Fruit fly (Drosophila melanogaster) whole organism, wandering third instar larva: ENCODE results near the gene CG33253.

Source experiments
- Abd-B ChIP-seq: fragments of >200 bp; optimal IDR thresholded peaks from 2 replicates; lab custom pipeline; 2017; ENCODE audit warnings: missing biosample characterization, missing genetic modification characterization
- CG32264 ChIP-seq: fragments of 200-800 bp; sonication (Bioruptor generic); optimal IDR thresholded peaks from 2 replicates; lab custom pipeline; 2016; ENCODE audit warnings: missing biosample characterization, missing genetic modification characterization
- CG9705 ChIP-seq: fragments of 200-800 bp; sonication (Bioruptor generic); optimal IDR thresholded peaks from 2 replicates; lab custom pipeline; 2018; ENCODE audit warnings: missing biosample characterization, mild to moderate bottlenecking, missing genetic modification characterization
- CrebA ChIP-seq: fragments of 200-800 bp; sonication (Bioruptor generic); optimal IDR thresholded peaks from 2 replicates; lab custom pipeline; 2016; ENCODE audit warnings: missing biosample characterization, mild to moderate bottlenecking, missing genetic modification characterization, borderline replicate concordance
- Dfd ChIP-seq: fragments of >200 bp; optimal IDR thresholded peaks from 2 replicates; lab custom pipeline; 2017; ENCODE audit warnings: missing biosample characterization, missing genetic modification characterization
- Dif ChIP-seq: fragments of 200-275, 200-300 bp; sonication (Bioruptor generic); optimal IDR thresholded peaks from 2 replicates; lab custom pipeline; 2018; ENCODE audit warnings: missing biosample characterization, missing genetic modification characterization; ENCODE audit not compliant: partially characterized antibody
- GATAd ChIP-seq: sonication (Bioruptor generic); optimal IDR thresholded peaks from 2 replicates; lab custom pipeline; 2016; ENCODE audit warnings: missing biosample characterization, missing genetic modification characterization
- HLH106 ChIP-seq: fragments of 200-800 bp; optimal IDR thresholded peaks from 3 replicates; lab custom pipeline; 2019; ENCODE audit warnings: missing biosample characterization, mild to moderate bottlenecking, missing genetic modification characterization, moderate library complexity
- Hnf4 ChIP-seq: fragments of 200-800 bp; sonication (Bioruptor generic); optimal IDR thresholded peaks from 2 replicates; lab custom pipeline; 2016; ENCODE audit warnings: missing biosample characterization, mild to moderate bottlenecking, missing genetic modification characterization
- Hr78 ChIP-seq: fragments of >200 bp; optimal IDR thresholded peaks from 2 replicates; lab custom pipeline; 2017; ENCODE audit warnings: missing biosample characterization, missing genetic modification characterization
- Jra ChIP-seq: sonication (Bioruptor generic); optimal IDR thresholded peaks from 2 replicates; lab custom pipeline; 2016; ENCODE audit warnings: missing biosample characterization, missing genetic modification characterization
- Mio ChIP-seq: sonication (Bioruptor generic); optimal IDR thresholded peaks from 2 replicates; lab custom pipeline; 2016; ENCODE audit warnings: missing biosample characterization, missing genetic modification characterization
- Myc ChIP-seq: fragments of >200 bp; optimal IDR thresholded peaks from 2 replicates; lab custom pipeline; 2017
- N ChIP-seq: fragments of >200 bp; optimal IDR thresholded peaks from 2 replicates; lab custom pipeline; 2018; ENCODE audit warnings: missing biosample characterization, missing external identifiers, missing genetic modification characterization
- OdsH ChIP-seq: fragments of 200-800 bp; sonication (Bioruptor generic); optimal IDR thresholded peaks from 2 replicates; lab custom pipeline; 2016; ENCODE audit warnings: missing biosample characterization, mild to moderate bottlenecking, missing genetic modification characterization
- Rel ChIP-seq, 2 experiments: fragments of 200-800 bp; sonication (Bioruptor generic) in 1 of 2; optimal IDR thresholded peaks; 2 replicates in 1 of 2; 3 replicates in 1 of 2; lab custom pipeline; 2016 to 2019; ENCODE audit warnings: mild to moderate bottlenecking in 2 of 2, missing biosample characterization in 2 of 2, missing genetic modification characterization in 2 of 2, moderate library complexity in 1 of 2
- Sp1 ChIP-seq: fragments of 200-800 bp; sonication (Bioruptor generic); optimal IDR thresholded peaks from 3 replicates; lab custom pipeline; 2019; ENCODE audit warnings: missing biosample characterization, mild to moderate bottlenecking, missing genetic modification characterization, moderate library complexity
- Vsx2 ChIP-seq: fragments of 200-300, 225-300 bp; sonication (Bioruptor generic); optimal IDR thresholded peaks from 2 replicates; lab custom pipeline; 2018; ENCODE audit warnings: missing biosample characterization, missing genetic modification characterization; ENCODE audit not compliant: partially characterized antibody
- br ChIP-seq: fragments of 200-800 bp; sonication (Bioruptor generic); optimal IDR thresholded peaks from 2 replicates; lab custom pipeline; 2016; ENCODE audit warnings: missing biosample characterization, missing genetic modification characterization
- brk ChIP-seq: fragments of 200-800 bp; sonication (Bioruptor generic); optimal IDR thresholded peaks from 2 replicates; lab custom pipeline; 2016; ENCODE audit warnings: missing biosample characterization, mild to moderate bottlenecking, missing genetic modification characterization
- dl ChIP-seq, 2 experiments: fragments of 175-275, 200-275 bp in 1 of 2; fragments of 200-275 bp in 1 of 2; sonication (Bioruptor generic); optimal IDR thresholded peaks; lab custom pipeline; 2018; ENCODE audit warnings: mild to moderate bottlenecking in 2 of 2, missing biosample characterization in 2 of 2, missing genetic modification characterization in 2 of 2, moderate library complexity in 2 of 2; ENCODE audit not compliant: partially characterized antibody in 2 of 2, insufficient read depth in 1 of 2
- dmrt93B ChIP-seq: fragments of 200-800 bp; sonication (Bioruptor generic); optimal IDR thresholded peaks from 2 replicates; lab custom pipeline; 2018; ENCODE audit warnings: missing biosample characterization, mild to moderate bottlenecking, missing genetic modification characterization
- dsf ChIP-seq: sonication (Bioruptor generic); optimal IDR thresholded peaks from 2 replicates; lab custom pipeline; 2016; ENCODE audit warnings: missing biosample characterization, missing genetic modification characterization, borderline replicate concordance
- ey ChIP-seq: fragments of 200-800 bp; sonication (Bioruptor generic); optimal IDR thresholded peaks from 2 replicates; lab custom pipeline; 2016; ENCODE audit warnings: missing biosample characterization, missing genetic modification characterization
- foxo ChIP-seq, 2 experiments: fragments of 200-800 bp; sonication (Bioruptor generic); optimal IDR thresholded peaks; 2 replicates in 1 of 2; 3 replicates in 1 of 2; lab custom pipeline; 2016 to 2017; ENCODE audit warnings: missing biosample characterization in 2 of 2, missing genetic modification characterization in 2 of 2
- fru ChIP-seq: fragments of 200-800 bp; sonication (Bioruptor generic); optimal IDR thresholded peaks from 3 replicates; lab custom pipeline; 2016; ENCODE audit warnings: missing biosample characterization, mild to moderate bottlenecking, missing genetic modification characterization
- h ChIP-seq: fragments of 200-800 bp; sonication (Bioruptor generic); optimal IDR thresholded peaks from 3 replicates; lab custom pipeline; 2016; ENCODE audit warnings: missing biosample characterization, mild to moderate bottlenecking, missing genetic modification characterization
- jim ChIP-seq: fragments of 175-275, 200-325 bp; sonication (Bioruptor generic); optimal IDR thresholded peaks from 2 replicates; lab custom pipeline; 2016; ENCODE audit warnings: missing biosample characterization, mild to moderate bottlenecking, missing genetic modification characterization
- pan ChIP-seq: fragments of >200 bp; optimal IDR thresholded peaks from 2 replicates; lab custom pipeline; 2017
- psq ChIP-seq: fragments of 200-800 bp; sonication (Bioruptor generic); optimal IDR thresholded peaks from 3 replicates; lab custom pipeline; 2017; ENCODE audit warnings: missing biosample characterization, mild to moderate bottlenecking, missing genetic modification characterization, moderate library complexity
- rgr ChIP-seq: fragments of 200-800 bp; sonication (Bioruptor generic); optimal IDR thresholded peaks from 3 replicates; lab custom pipeline; 2016; ENCODE audit warnings: missing biosample characterization, mild to moderate bottlenecking, missing genetic modification characterization
- sage ChIP-seq: fragments of 200-800 bp; sonication (Bioruptor generic); optimal IDR thresholded peaks from 2 replicates; lab custom pipeline; 2016; ENCODE audit warnings: missing biosample characterization, mild to moderate bottlenecking, missing genetic modification characterization
- sv ChIP-seq: fragments of 200-800 bp; sonication (Bioruptor generic); optimal IDR thresholded peaks from 3 replicates; lab custom pipeline; 2016; ENCODE audit warnings: missing biosample characterization, missing genetic modification characterization
- usp ChIP-seq: fragments of >200 bp; optimal IDR thresholded peaks from 2 replicates; lab custom pipeline; 2017; ENCODE audit warnings: missing biosample characterization, missing genetic modification characterization

The CG33253 gene

DNA sequence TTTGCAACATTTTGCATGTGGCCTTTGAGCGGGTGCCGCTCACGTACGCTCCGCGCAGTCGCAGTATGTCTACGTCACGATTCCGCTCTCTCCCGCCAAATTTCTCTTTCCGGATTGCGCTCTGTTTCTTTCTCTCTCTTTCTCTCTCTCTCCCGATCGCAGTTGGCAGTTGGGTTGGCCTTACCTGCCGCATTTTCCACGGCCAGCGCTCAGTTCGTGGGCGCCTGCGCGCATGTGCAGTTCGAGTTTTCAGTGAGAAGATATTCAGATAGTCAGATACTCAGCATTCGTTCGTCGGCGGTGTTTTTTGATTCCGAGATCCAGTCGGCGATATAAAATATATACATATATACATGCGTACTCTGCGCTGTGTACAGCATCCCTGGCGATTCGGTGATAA is 37.2 kb downstream of the CG33253 start, which contains the start of gene CG7884:
Gene CG7884, plus strand, starts transcription at position 208 of the 400 bp plus-strand sequence.
- TF ChIP-seq Hr78 (GFP tag; lab: Kevin White, UChicago) = no peak
- TF ChIP-seq Dif (GFP tag; lab: Kevin White, UChicago) = peak; percentile 90
- TF ChIP-seq Vsx2 (GFP tag; lab: Kevin White, UChicago) = peak; percentile 46
- TF ChIP-seq Rel (GFP tag; optimal IDR thresholded peaks at IDR 0.05; lab: Kevin White, UChicago) = no peak
- no peak for TF ChIP-seq Rel (tag; optimal IDR thresholded peaks at IDR 0.05; lab: Kevin White, UChicago)
- peak; percentile 68 for TF ChIP-seq dl (GFP tag; optimal IDR thresholded peaks at IDR 0.05; lab: Kevin White, UChicago; ENCODE audit: insufficient read depth in 1 of 2, partially characterized antibody in 2 of 2)
- TF ChIP-seq, all 38 proteins: peak for 3

DNA sequence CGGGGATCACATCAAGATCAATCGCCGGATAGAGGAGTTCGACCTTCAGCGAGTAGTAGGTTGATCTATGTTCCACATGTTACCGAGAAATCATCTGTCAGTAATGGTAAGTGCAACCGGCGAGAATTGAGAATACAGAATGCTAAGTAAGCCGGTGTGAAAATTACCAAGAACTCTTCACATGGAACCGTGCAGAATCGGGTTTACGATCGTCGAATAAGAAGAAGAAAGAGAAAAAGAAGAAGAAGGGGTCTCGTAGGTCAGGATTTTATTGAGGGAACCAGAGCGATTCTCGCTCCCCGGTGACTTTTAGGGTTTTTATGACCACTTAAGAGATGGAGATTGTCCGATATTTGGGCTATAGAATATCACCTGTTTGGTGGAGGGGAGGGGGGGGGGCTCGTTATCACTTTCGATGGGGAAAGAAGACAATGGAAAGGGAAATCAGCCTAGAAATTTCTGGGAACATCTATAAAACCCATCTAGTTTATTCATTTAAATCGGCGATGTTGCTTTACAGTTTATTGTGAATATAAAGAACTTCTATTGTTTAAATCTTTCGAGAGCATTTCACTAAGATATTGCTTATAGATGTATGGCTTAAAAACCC is 37.8 kb downstream of the CG33253 start:
- TF ChIP-seq OdsH (GFP tag; lab: Kevin White, UChicago) (no peak), GATAd (GFP tag; lab: Kevin White, UChicago) (no peak), psq (GFP tag; lab: Kevin White, UChicago) (no peak), rgr (GFP tag; lab: Kevin White, UChicago) (no peak), Sp1 (GFP tag; lab: Kevin White, UChicago) (no peak), sv (GFP tag; lab: Kevin White, UChicago) (no peak), Mio (GFP tag; lab: Kevin White, UChicago) (no peak)

DNA sequence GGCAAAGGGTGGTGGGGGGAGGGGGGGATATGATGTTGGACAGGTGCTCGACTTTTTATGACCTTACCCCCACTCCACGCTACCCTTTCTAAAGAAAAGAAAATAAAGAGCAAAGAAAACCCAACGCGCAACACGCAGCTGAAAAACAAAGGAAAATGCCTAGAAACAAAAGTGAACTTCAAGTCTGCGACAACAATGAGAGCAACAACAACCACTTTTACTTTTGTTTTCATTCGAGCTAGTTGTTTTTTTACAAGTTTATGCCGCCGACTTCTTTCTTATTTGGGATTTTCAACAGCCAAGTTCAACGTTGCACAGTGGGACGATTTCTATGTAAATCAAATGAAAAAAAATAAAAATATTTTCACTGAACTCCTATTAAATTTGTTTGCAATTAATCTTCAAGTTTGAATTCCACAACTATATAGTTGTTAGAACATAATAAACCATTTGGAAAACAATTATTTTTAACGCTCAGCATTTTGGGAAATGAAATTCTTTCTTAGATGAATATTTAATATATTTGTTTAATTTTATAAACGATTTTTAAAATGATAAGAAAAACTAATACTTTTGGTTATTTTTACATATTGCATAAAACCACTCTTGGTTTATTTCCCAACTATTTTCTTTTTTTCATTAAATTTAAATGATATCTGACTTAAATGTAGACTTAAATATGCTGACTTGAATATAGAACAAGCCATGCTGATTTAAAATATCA is 41.5 kb downstream of the CG33253 start:
- no peak for TF ChIP-seq rgr (GFP tag; lab: Kevin White, UChicago)
- no peak for TF ChIP-seq sv (GFP tag; lab: Kevin White, UChicago)
- TF ChIP-seq fru (GFP tag; lab: Kevin White, UChicago) = no peak
- no peak for TF ChIP-seq usp
- TF ChIP-seq GATAd (GFP tag; lab: Kevin White, UChicago) = no peak
- TF ChIP-seq dl (GFP tag; optimal IDR thresholded peaks at IDR 0.05; lab: Kevin White, UChicago; ENCODE audit: insufficient read depth in 1 of 2, partially characterized antibody in 2 of 2) = no peak
- no peak for TF ChIP-seq Vsx2 (GFP tag; lab: Kevin White, UChicago)
- TF ChIP-seq foxo (GFP tag; optimal IDR thresholded peaks at IDR 0.05; lab: Kevin White, UChicago) = peak in 1 of 2 experiments; percentile 32
- TF ChIP-seq Sp1 (GFP tag; lab: Kevin White, UChicago) = peak; percentile 37
- no peak for TF ChIP-seq Dfd (GFP tag; lab: Kevin White, UChicago)
- TF ChIP-seq ey = no peak
- peak; percentile 47 for TF ChIP-seq psq (GFP tag; lab: Kevin White, UChicago)
- TF ChIP-seq jim (GFP tag; lab: Kevin White, UChicago) = no peak
- TF ChIP-seq Mio (GFP tag; lab: Kevin White, UChicago) = no peak
- TF ChIP-seq Hr78 (GFP tag; lab: Kevin White, UChicago) = no peak
- no peak for TF ChIP-seq OdsH (GFP tag; lab: Kevin White, UChicago)
- no peak for TF ChIP-seq br
- TF ChIP-seq sage (GFP tag; lab: Kevin White, UChicago) = no peak

DNA sequence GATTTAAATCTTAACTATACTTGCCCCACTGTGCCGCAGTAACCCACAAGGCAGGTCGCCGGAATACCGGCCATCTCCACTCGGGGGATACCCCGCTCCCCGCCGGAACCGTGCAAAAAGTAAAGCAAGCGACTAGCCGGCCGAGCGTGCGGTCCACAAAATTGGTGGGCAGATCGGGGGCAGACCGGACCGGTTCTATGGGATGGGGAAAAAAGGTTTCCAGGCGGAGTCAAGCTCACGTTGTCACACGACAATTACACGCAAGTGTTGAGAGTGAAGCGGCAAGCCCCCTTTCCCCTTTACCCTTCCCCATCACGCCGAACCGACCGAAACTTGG is 42.1 kb downstream of the CG33253 start:
- TF ChIP-seq Abd-B (GFP tag; lab: Kevin White, UChicago) (no peak), CG9705 (no peak), fru (GFP tag; lab: Kevin White, UChicago) (peak; percentile 24), N (no peak)

DNA sequence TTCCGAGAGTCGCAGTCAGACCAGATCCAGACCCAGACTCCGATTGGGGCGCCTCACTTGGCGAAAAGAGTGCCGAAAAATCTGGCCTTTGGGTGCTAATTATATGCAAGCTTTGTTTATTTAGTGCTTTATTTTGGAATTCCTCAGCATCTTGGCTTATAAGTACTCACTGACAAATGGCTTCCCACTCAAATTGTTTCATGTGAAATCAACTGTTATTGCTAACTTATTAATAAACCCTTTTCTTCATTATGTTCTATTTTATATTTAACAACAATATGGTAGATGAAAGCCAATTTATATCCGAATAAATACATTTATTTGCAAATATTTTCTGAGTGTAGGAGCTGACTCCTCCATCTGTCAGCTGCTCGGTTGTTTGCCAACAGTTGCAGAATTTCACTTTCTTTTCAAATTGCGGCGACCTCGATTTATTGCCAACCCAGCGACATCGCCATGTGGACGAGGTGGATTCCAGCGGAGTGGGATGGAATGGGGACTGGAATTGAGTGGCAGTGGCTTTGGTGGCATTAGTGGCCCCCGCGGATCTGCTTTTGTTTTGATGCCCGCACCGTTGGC is 46.7 kb downstream of the CG33253 start:
- TF ChIP-seq Rel (GFP tag; optimal IDR thresholded peaks at IDR 0.05; lab: Kevin White, UChicago) = no peak
- TF ChIP-seq Rel (tag; optimal IDR thresholded peaks at IDR 0.05; lab: Kevin White, UChicago) = no peak
- TF ChIP-seq dl (GFP tag; optimal IDR thresholded peaks at IDR 0.05; lab: Kevin White, UChicago; ENCODE audit: insufficient read depth in 1 of 2, partially characterized antibody in 2 of 2) = no peak
- TF ChIP-seq dsf (GFP tag; lab: Kevin White, UChicago) = no peak
- no peak for TF ChIP-seq brk
- TF ChIP-seq Hnf4 (GFP tag; lab: Kevin White, UChicago) = no peak
- TF ChIP-seq Hr78 (GFP tag; lab: Kevin White, UChicago) = no peak
- TF ChIP-seq psq (GFP tag; lab: Kevin White, UChicago) = peak; percentile 25
- no peak for TF ChIP-seq sage (GFP tag; lab: Kevin White, UChicago)
- peak; percentile 21 for TF ChIP-seq OdsH (GFP tag; lab: Kevin White, UChicago)
- no peak for TF ChIP-seq Mio (GFP tag; lab: Kevin White, UChicago)
- peak; percentile 66 for TF ChIP-seq fru (GFP tag; lab: Kevin White, UChicago)
- no peak for TF ChIP-seq Dfd (GFP tag; lab: Kevin White, UChicago)
- TF ChIP-seq Sp1 (GFP tag; lab: Kevin White, UChicago) = no peak
- TF ChIP-seq ey = peak; percentile 27
- no peak for TF ChIP-seq Myc
- no peak for TF ChIP-seq CG32264
- peak; percentile 42 for TF ChIP-seq Vsx2 (GFP tag; lab: Kevin White, UChicago)
- TF ChIP-seq h (GFP tag; lab: Kevin White, UChicago) = peak; percentile 54
- no peak for TF ChIP-seq jim (GFP tag; lab: Kevin White, UChicago)
- no peak for TF ChIP-seq Abd-B (GFP tag; lab: Kevin White, UChicago)
- peak; percentile 40 for TF ChIP-seq dmrt93B (GFP tag; lab: Kevin White, UChicago)
- TF ChIP-seq CG9705 = no peak
- no peak for TF ChIP-seq Jra (GFP tag; lab: Kevin White, UChicago)
- no peak for TF ChIP-seq N
- TF ChIP-seq CrebA = no peak
- TF ChIP-seq pan (lab: Kevin White, UChicago) = no peak
- TF ChIP-seq HLH106 = peak; percentile 61
